Worm (Caenorhabditis elegans): Measurements from ENCODE around the gene pzf-1.

DNA sequence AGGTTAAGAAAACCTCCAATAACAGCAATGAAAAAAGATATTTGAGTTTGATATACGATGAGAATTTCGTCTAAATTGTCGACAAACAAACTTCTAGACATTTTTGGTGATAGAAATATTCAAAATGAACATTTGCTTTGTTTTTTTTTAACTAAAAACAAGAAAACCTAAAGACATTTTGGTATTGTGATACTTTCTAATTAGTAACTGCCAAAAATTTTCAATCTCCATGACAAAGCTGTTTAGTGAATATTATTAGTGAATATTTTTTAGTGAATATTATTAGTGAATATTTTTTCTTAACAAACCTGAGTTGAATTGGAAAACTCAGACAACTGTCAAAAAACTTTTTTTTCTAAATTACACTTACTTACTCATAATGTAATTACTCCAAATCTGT lies 12.0 kb upstream of the pzf-1 start, which contains the start of gene srw-55:
- TF ChIP-seq ztf-4 (tag; optimal IDR thresholded peaks at IDR 0.05), result no peak
- TF ChIP-seq unc-62 (GFP tag; optimal IDR thresholded peaks at IDR 0.05), result no peak
- no peak for TF ChIP-seq nhr-237 (tag; optimal IDR thresholded peaks at IDR 0.05)
- no peak for TF ChIP-seq aha-1 (tag; optimal IDR thresholded peaks at IDR 0.05)
- TF ChIP-seq egl-27 (tag; optimal IDR thresholded peaks at IDR 0.05), result no peak
- TF ChIP-seq efl-1 (optimal IDR thresholded peaks at IDR 0.05), result no peak
- TF ChIP-seq efl-1 (GFP tag; optimal IDR thresholded peaks at IDR 0.05 in 1 of 2), result no peak
- no peak for TF ChIP-seq fos-1 (tag; optimal IDR thresholded peaks at IDR 0.05)
- no peak for TF ChIP-seq jun-1 (tag; optimal IDR thresholded peaks at IDR 0.05)
- TF ChIP-seq nhr-12 (tag; optimal IDR thresholded peaks at IDR 0.05), result no peak
- TF ChIP-seq snpc-4 (tag; optimal IDR thresholded peaks at IDR 0.05), result no peak
